Fruit fly (Drosophila melanogaster) whole organism, embryonic: ENCODE results near the gene CG33111.
A peak's percentile ranks its signal among the peaks of the same experiment; 100 is the strongest.

ENCODE experiments used
- Aef1 ChIP-seq: fragments of 200-800 bp; sonication (Bioruptor generic); IDR thresholded peaks from 3 replicates; pipeline ENCODE4 v1.3.6; 2022; ENCODE audit warnings: missing biosample characterization, missing genetic modification characterization
- CG10366 ChIP-seq: fragments of 200-800 bp; sonication (Bioruptor generic); IDR thresholded peaks from 2 replicates; pipeline ENCODE4 v1.3.6; 2022; ENCODE audit warnings: missing biosample characterization, missing genetic modification characterization
- CG10462 ChIP-seq: fragments of 200-800 bp; sonication (Bioruptor generic); optimal IDR thresholded peaks from 2 replicates; lab custom pipeline; 2016; ENCODE audit warnings: missing biosample characterization, missing genetic modification characterization
- CG11696 ChIP-seq: fragments of 200-800 bp; sonication (Bioruptor generic); IDR thresholded peaks from 2 replicates; pipeline ENCODE4 v1.3.6; 2022; ENCODE audit warnings: missing biosample characterization, missing genetic modification characterization
- CG12391 ChIP-seq: fragments of 200-800 bp; sonication (Bioruptor generic); optimal IDR thresholded peaks from 3 replicates; lab custom pipeline; 2018; ENCODE audit warnings: missing biosample characterization, mild to moderate bottlenecking, missing genetic modification characterization, moderate library complexity
- CG15269 ChIP-seq: fragments of 200-800 bp; sonication (Bioruptor generic); optimal IDR thresholded peaks from 2 replicates; lab custom pipeline; 2018; ENCODE audit warnings: missing biosample characterization, mild to moderate bottlenecking, missing genetic modification characterization, moderate library complexity
- CG15601 ChIP-seq: fragments of 200-800 bp; sonication (Bioruptor generic); optimal IDR thresholded peaks from 3 replicates; lab custom pipeline; 2019; ENCODE audit warnings: missing biosample characterization, mild to moderate bottlenecking, missing genetic modification characterization, moderate library complexity
- CG17361 ChIP-seq: fragments of 200-800 bp; sonication (Bioruptor generic); IDR thresholded peaks from 3 replicates; pipeline ENCODE4 v1.3.6; 2022; ENCODE audit warnings: missing biosample characterization, missing genetic modification characterization
- CG1792 ChIP-seq: fragments of 200-800 bp; sonication (Bioruptor generic); optimal IDR thresholded peaks from 2 replicates; lab custom pipeline; 2016; ENCODE audit warnings: missing biosample characterization, missing genetic modification characterization
- CG2202 ChIP-seq: fragments of 200-800 bp; sonication (Bioruptor generic); optimal IDR thresholded peaks from 2 replicates; lab custom pipeline; 2018; ENCODE audit warnings: missing biosample characterization, mild to moderate bottlenecking, missing genetic modification characterization
- CG30020 ChIP-seq: fragments of 200-800 bp; optimal IDR thresholded peaks from 2 replicates; lab custom pipeline; 2019; ENCODE audit warnings: missing biosample characterization, mild to moderate bottlenecking, missing genetic modification characterization, moderate library complexity
- CG31441 ChIP-seq: fragments of 200-800 bp; sonication (Bioruptor generic); IDR thresholded peaks from 2 replicates; pipeline ENCODE4 v1.3.6; 2022; ENCODE audit warnings: missing biosample characterization, missing genetic modification characterization
- CG4328 ChIP-seq: fragments of 200-800 bp; sonication (Bioruptor generic); optimal IDR thresholded peaks from 3 replicates; lab custom pipeline; 2017; ENCODE audit warnings: missing biosample characterization, missing genetic modification reagents, missing genetic modification characterization
- CG6689 ChIP-seq: fragments of 200-800 bp; sonication (Bioruptor generic); IDR thresholded peaks from 2 replicates; pipeline ENCODE4 v1.3.6; 2022; ENCODE audit warnings: missing biosample characterization, missing genetic modification characterization
- CG7372 ChIP-seq: fragments of 200-800 bp; sonication (Bioruptor generic); IDR thresholded peaks from 2 replicates; pipeline ENCODE4 v1.3.6; 2022; ENCODE audit warnings: missing biosample characterization, missing genetic modification characterization
- CG7839 ChIP-seq: fragments of 200-800 bp; sonication (Bioruptor generic); optimal IDR thresholded peaks from 3 replicates; lab custom pipeline; 2018; ENCODE audit warnings: missing biosample characterization, mild to moderate bottlenecking, missing genetic modification characterization, moderate library complexity
- CG8089 ChIP-seq: fragments of 200-800 bp; sonication (Bioruptor generic); optimal IDR thresholded peaks from 3 replicates; lab custom pipeline; 2016; ENCODE audit warnings: missing biosample characterization, missing genetic modification characterization
- CG8281 ChIP-seq: fragments of 200-800 bp; sonication (Bioruptor generic); optimal IDR thresholded peaks from 2 replicates; lab custom pipeline; 2018; ENCODE audit warnings: missing biosample characterization, mild to moderate bottlenecking, missing genetic modification characterization, moderate library complexity
- CG8765 ChIP-seq: fragments of 200-800 bp; sonication (Bioruptor generic); IDR thresholded peaks from 2 replicates; pipeline ENCODE4 v1.3.6; 2022; ENCODE audit warnings: missing biosample characterization, missing genetic modification characterization
- CHES-1-like ChIP-seq: fragments of 200-800 bp; sonication (Bioruptor generic); optimal IDR thresholded peaks from 2 replicates; lab custom pipeline; 2016; ENCODE audit warnings: missing biosample characterization, missing genetic modification characterization
- D19B ChIP-seq: fragments of 200-800 bp; sonication (Bioruptor generic); optimal IDR thresholded peaks from 2 replicates; lab custom pipeline; 2017; ENCODE audit warnings: missing biosample characterization, mild to moderate bottlenecking, missing genetic modification characterization
- Doc2 ChIP-seq: fragments of 200-800 bp; sonication (Bioruptor generic); IDR thresholded peaks from 2 replicates; pipeline ENCODE4 v1.3.6; 2022; ENCODE audit warnings: missing biosample characterization, missing genetic modification characterization
- H2.0 ChIP-seq: fragments of 200-800 bp; sonication (Bioruptor generic); IDR thresholded peaks from 2 replicates; pipeline ENCODE4 v1.3.6; 2022; ENCODE audit warnings: missing biosample characterization, missing genetic modification characterization
- Hand ChIP-seq: fragments of 200-800 bp; sonication (Bioruptor generic); optimal IDR thresholded peaks from 2 replicates; lab custom pipeline; 2017; ENCODE audit warnings: mild to moderate bottlenecking, missing biosample characterization, missing genetic modification reagents, missing genetic modification characterization
- Hsf ChIP-seq: fragments of 200-800 bp; sonication (Bioruptor generic); optimal IDR thresholded peaks from 3 replicates; lab custom pipeline; 2016; ENCODE audit warnings: missing biosample characterization, missing genetic modification characterization
- Med ChIP-seq: fragments of 200-800 bp; sonication (Bioruptor generic); peaks from one replicate; lab custom pipeline; 2016; ENCODE audit warnings: missing biosample characterization, missing genetic modification characterization, mild to moderate bottlenecking, inconsistent platforms, moderate library complexity
- NFAT ChIP-seq: fragments of 200-800 bp; sonication (Bioruptor generic); IDR thresholded peaks from 2 replicates; pipeline ENCODE4 v1.3.6; 2022; ENCODE audit warnings: missing biosample characterization, missing genetic modification characterization
- Opbp ChIP-seq: fragments of 200-800 bp; sonication (Bioruptor generic); IDR thresholded peaks from 3 replicates; pipeline ENCODE4 v1.3.6; 2022; ENCODE audit warnings: missing biosample characterization, missing genetic modification characterization; ENCODE audit not compliant: partially characterized antibody
- Sry-β ChIP-seq: fragments of 200-800 bp; sonication (Bioruptor generic); optimal IDR thresholded peaks from 2 replicates; lab custom pipeline; 2018; ENCODE audit warnings: missing biosample characterization, mild to moderate bottlenecking, missing genetic modification characterization, moderate library complexity
- bigmax ChIP-seq: fragments of 200-800 bp; sonication (Bioruptor generic); optimal IDR thresholded peaks from 2 replicates; lab custom pipeline; 2018; ENCODE audit warnings: missing biosample characterization, mild to moderate bottlenecking, missing genetic modification characterization
- cas ChIP-seq: fragments of 200-800 bp; sonication (Bioruptor generic); IDR thresholded peaks from 2 replicates; pipeline ENCODE4 v1.3.6; 2022; ENCODE audit warnings: missing biosample characterization, missing genetic modification characterization
- caup ChIP-seq: fragments of 200-800 bp; sonication (Bioruptor generic); optimal IDR thresholded peaks from 3 replicates; lab custom pipeline; 2017; ENCODE audit warnings: missing biosample characterization, mild to moderate bottlenecking, missing genetic modification characterization, moderate library complexity; ENCODE audit not compliant: severe bottlenecking
- dpn ChIP-seq, 2 experiments: fragments of 200-800 bp; sonication (Bioruptor generic); optimal IDR thresholded peaks; 3 replicates each; lab custom pipeline; 2016; ENCODE audit warnings: missing biosample characterization in 2 of 2, missing genetic modification characterization in 2 of 2
- exex ChIP-seq: fragments of 200-800 bp; sonication (Bioruptor generic); optimal IDR thresholded peaks from 4 replicates; lab custom pipeline; 2018; ENCODE audit warnings: missing biosample characterization, mild to moderate bottlenecking, missing genetic modification characterization, moderate library complexity
- fd3F ChIP-seq: fragments of 200-800 bp; sonication (Bioruptor generic); optimal IDR thresholded peaks from 2 replicates; lab custom pipeline; 2018; ENCODE audit warnings: missing biosample characterization, mild to moderate bottlenecking, missing genetic modification characterization, moderate library complexity
- fru ChIP-seq: fragments of >200 bp; optimal IDR thresholded peaks from 2 replicates; lab custom pipeline; 2017
- ftz-f1 ChIP-seq: fragments of 200-800 bp; sonication (Bioruptor generic); optimal IDR thresholded peaks from 2 replicates; lab custom pipeline; 2016; ENCODE audit warnings: missing biosample characterization, missing genetic modification characterization
- her ChIP-seq: fragments of 200-800 bp; sonication (Bioruptor generic); optimal IDR thresholded peaks from 2 replicates; lab custom pipeline; 2016; ENCODE audit warnings: missing biosample characterization, missing genetic modification characterization
- knrl ChIP-seq: fragments of 200-800 bp; sonication (Bioruptor generic); IDR thresholded peaks from 3 replicates; pipeline ENCODE4 v1.3.6; 2022; ENCODE audit warnings: missing biosample characterization, missing genetic modification characterization; ENCODE audit not compliant: partially characterized antibody
- lbe ChIP-seq: fragments of 200-800 bp; sonication (Bioruptor generic); optimal IDR thresholded peaks from 2 replicates; lab custom pipeline; 2016; ENCODE audit warnings: missing biosample characterization, mild to moderate bottlenecking, missing genetic modification characterization
- oc ChIP-seq: fragments of 200-800 bp; sonication (Bioruptor generic); optimal IDR thresholded peaks from 2 replicates; lab custom pipeline; 2018; ENCODE audit warnings: missing biosample characterization, mild to moderate bottlenecking, missing genetic modification characterization, moderate library complexity
- pan ChIP-seq, 4 experiments: fragments of >200 bp in 3 of 4; fragments of 200-800 bp in 1 of 4; sonication (Bioruptor generic) in 1 of 4; optimal IDR thresholded peaks in 3 of 4; IDR thresholded peaks in 1 of 4; 2 replicates each; pipeline versions ENCODE4 v1.3.6 to Lab custom; 2017 to 2022; ENCODE audit warnings: missing biosample characterization in 2 of 4, missing genetic modification characterization in 2 of 4, mixed read lengths in 1 of 4
- pho ChIP-seq: fragments of 200-800 bp; sonication (Bioruptor generic); optimal IDR thresholded peaks from 2 replicates; lab custom pipeline; 2016; ENCODE audit warnings: missing biosample characterization, missing genetic modification characterization
- pros ChIP-seq: fragments of 200-800 bp; sonication (Bioruptor generic); optimal IDR thresholded peaks from 3 replicates; lab custom pipeline; 2019; ENCODE audit warnings: missing biosample characterization, mild to moderate bottlenecking, missing genetic modification characterization, moderate library complexity
- so ChIP-seq: fragments of 200-800 bp; sonication (Bioruptor generic); IDR thresholded peaks from 3 replicates; pipeline ENCODE4 v1.3.6; 2022; ENCODE audit warnings: missing biosample characterization, missing genetic modification characterization
- sug ChIP-seq: fragments of 200-800 bp; optimal IDR thresholded peaks from 2 replicates; lab custom pipeline; 2019; ENCODE audit warnings: missing biosample characterization, mild to moderate bottlenecking, missing genetic modification characterization, moderate library complexity
- tx ChIP-seq: fragments of 200-800 bp; sonication (Bioruptor generic); optimal IDR thresholded peaks from 2 replicates; lab custom pipeline; 2016; ENCODE audit warnings: missing biosample characterization, missing genetic modification characterization
- vnd ChIP-seq: fragments of 200-800 bp; sonication (Bioruptor generic); IDR thresholded peaks from 3 replicates; pipeline ENCODE4 v1.3.6; 2022; ENCODE audit warnings: missing biosample characterization, missing genetic modification characterization; ENCODE audit not compliant: partially characterized antibody
- wek ChIP-seq: fragments of 200-800 bp; sonication (Bioruptor generic); optimal IDR thresholded peaks from 3 replicates; lab custom pipeline; 2018; ENCODE audit warnings: missing biosample characterization, mild to moderate bottlenecking, missing genetic modification characterization, moderate library complexity
- zen2 ChIP-seq: fragments of 200-800 bp; sonication (Bioruptor generic); IDR thresholded peaks from 3 replicates; pipeline ENCODE4 v1.3.6; 2022; ENCODE audit warnings: missing biosample characterization, missing genetic modification characterization; ENCODE audit not compliant: partially characterized antibody

The CG33111 gene

DNA sequence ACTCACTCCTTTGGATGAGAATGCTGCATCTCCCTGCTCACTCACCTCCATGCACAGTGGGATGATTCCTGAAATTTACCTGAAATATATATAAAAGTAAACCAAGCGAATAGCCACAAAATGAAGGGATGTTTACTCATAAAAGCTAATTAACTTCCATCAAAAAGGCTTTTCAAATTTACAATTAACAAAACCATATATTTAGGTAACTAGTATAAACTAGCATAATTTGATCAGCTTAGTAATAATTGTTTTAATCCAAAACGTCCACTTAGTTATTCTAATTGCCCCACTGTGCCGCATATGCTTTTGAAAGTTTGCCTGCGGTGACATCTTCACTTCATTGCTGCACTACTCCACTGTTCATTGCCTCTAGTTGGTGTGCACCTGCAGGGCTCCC is 35.1 kb downstream of the CG33111 start (continued):
- TF ChIP-seq zen2 = no peak
- peak; percentile 49 for TF ChIP-seq CG30020 (tag; lab: Kevin White, UChicago)
- peak; percentile 13 for TF ChIP-seq CHES-1-like (GFP tag; lab: Kevin White, UChicago)
- TF ChIP-seq fd3F (GFP tag; lab: Kevin White, UChicago) = peak; percentile 32
- TF ChIP-seq D19B (GFP tag; lab: Kevin White, UChicago) = no peak
- no peak for TF ChIP-seq Sry-β (GFP tag; lab: Kevin White, UChicago)
- peak; percentile 85 for TF ChIP-seq CG15601
- no peak for TF ChIP-seq Hand (GFP tag; lab: Kevin White, UChicago)
- TF ChIP-seq knrl (GFP tag; lab: Robert Waterston, UW) = 0 out of 3 replicates have a peak, but pooled peaks have one; percentile 20
- no peak for TF ChIP-seq sug
- TF ChIP-seq tx (GFP tag; lab: Kevin White, UChicago) = peak; percentile 51
- peak; percentile 73; the same call in 1 of the 3 replicates for TF ChIP-seq so (GFP tag; lab: Robert Waterston, UW)
- peak; percentile 53 for TF ChIP-seq CG10462
- no peak for TF ChIP-seq fru (lab: Kevin White, UChicago)
- no peak for TF ChIP-seq exex (tag; lab: Kevin White, UChicago)
- no peak for TF ChIP-seq her (GFP tag; lab: Kevin White, UChicago)
- peak; percentile 80 for TF ChIP-seq CG6689 (GFP tag; lab: Robert Waterston, UW)
- TF ChIP-seq CG11696 (GFP tag; lab: Robert Waterston, UW) = no peak
- no peak for TF ChIP-seq vnd (GFP tag; lab: Robert Waterston, UW)
- no peak for TF ChIP-seq wek (GFP tag; lab: Kevin White, UChicago)
- TF ChIP-seq caup (GFP tag; lab: Kevin White, UChicago) = no peak
- TF ChIP-seq bigmax = no peak
- peak; percentile 66 for TF ChIP-seq CG15269 (tag; lab: Kevin White, UChicago)
- peak; percentile 85 for TF ChIP-seq CG31441 (GFP tag; lab: Robert Waterston, UW)
- no peak for TF ChIP-seq pros (GFP tag; lab: Kevin White, UChicago)
- TF ChIP-seq CG8281 = peak; percentile 32
- TF ChIP-seq CG2202 (tag; lab: Kevin White, UChicago) = peak; percentile 81
- TF ChIP-seq Doc2 (GFP tag; lab: Robert Waterston, UW) = 0 out of 2 replicates have a peak, but pooled peaks have one; percentile 5
- TF ChIP-seq CG10366 (GFP tag; lab: Robert Waterston, UW) = peak; percentile 49
- TF ChIP-seq ftz-f1 (GFP tag; lab: Kevin White, UChicago) = no peak
- TF ChIP-seq CG7372 = no peak
- no peak for TF ChIP-seq lbe (GFP tag; lab: Kevin White, UChicago)
- peak; percentile 30; the same call in 1 of the 3 replicates for TF ChIP-seq Aef1 (GFP tag; lab: Robert Waterston, UW)
- peak; percentile 37 for TF ChIP-seq CG8089 (GFP tag; lab: Kevin White, UChicago)
- TF ChIP-seq H2.0 (GFP tag; lab: Robert Waterston, UW) = peak; percentile 57
- TF ChIP-seq CG8765 (GFP tag; lab: Robert Waterston, UW) = peak; percentile 12; the same call in 1 of the 2 replicates
- TF ChIP-seq Med (GFP tag; lab: Kevin White, UChicago) = peak; percentile 89
- TF ChIP-seq pan (optimal IDR thresholded peaks at IDR 0.05; lab: Kevin White, UChicago) = no peak
- peak in 1 of 2 experiments; percentile 63 for TF ChIP-seq pan (GFP tag; optimal IDR thresholded peaks at IDR 0.05 in 1 of 2, IDR thresholded peaks at IDR 0.05 in 1 of 2)
- peak; percentile 81 for TF ChIP-seq CG12391 (tag; lab: Kevin White, UChicago)
- TF ChIP-seq oc (tag; lab: Kevin White, UChicago) = peak; percentile 84
- peak; percentile 76 for TF ChIP-seq Hsf (GFP tag; lab: Kevin White, UChicago)
- TF ChIP-seq dpn (GFP tag; optimal IDR thresholded peaks at IDR 0.05; lab: Kevin White, UChicago) = peak; percentile 53 to 63
- TF ChIP-seq pho (GFP tag; lab: Kevin White, UChicago) = no peak
- peak; percentile 83 for TF ChIP-seq CG7839
- TF ChIP-seq CG17361 (GFP tag; lab: Robert Waterston, UW) = peak; percentile 92
- TF ChIP-seq Opbp (GFP tag; lab: Robert Waterston, UW) = no peak
- no peak for TF ChIP-seq cas (GFP tag; lab: Robert Waterston, UW)
- no peak for TF ChIP-seq CG1792 (GFP tag; lab: Kevin White, UChicago)
- peak; percentile 35 for TF ChIP-seq CG4328 (GFP tag; lab: Kevin White, UChicago)
- no peak for TF ChIP-seq NFAT (GFP tag; lab: Robert Waterston, UW)
